Worm (Caenorhabditis elegans) whole organism, L3 larva: Measurements from ENCODE around the gene ncs-7.

Source experiments
- ZK546.5 ChIP-seq: sonication (generic microtip); optimal IDR thresholded peaks from 2 replicates; lab custom pipeline; 2017; ENCODE audit warnings: missing biosample characterization, missing genetic modification characterization
- egl-27 ChIP-seq: sonication (generic microtip); optimal IDR thresholded peaks from 4 replicates; lab custom pipeline; 2017; ENCODE audit warnings: missing biosample characterization, missing genetic modification reagents, missing genetic modification characterization
- elt-3 ChIP-seq, 3 experiments: fragments of 150-350 bp in 1 of 3; sonication (generic microtip) in 2 of 3; optimal IDR thresholded peaks; 2 replicates in 2 of 3; 4 replicates in 1 of 3; lab custom pipeline; 2014 to 2017; ENCODE audit warnings: missing biosample characterization in 3 of 3, missing genetic modification characterization in 3 of 3
- fkh-10 ChIP-seq: sonication (generic microtip); optimal IDR thresholded peaks from 2 replicates; lab custom pipeline; 2017; ENCODE audit warnings: missing biosample characterization, missing genetic modification reagents, missing genetic modification characterization
- nhr-12 ChIP-seq: fragments of 150-350 bp; optimal IDR thresholded peaks from 2 replicates; lab custom pipeline; 2014; ENCODE audit warnings: missing biosample characterization, missing genetic modification characterization
- nhr-237 ChIP-seq: fragments of 150-350 bp; optimal IDR thresholded peaks from 2 replicates; lab custom pipeline; 2014; ENCODE audit warnings: missing biosample characterization, missing genetic modification characterization
- sea-2 ChIP-seq: fragments of 150-350 bp; sonication (generic microtip); optimal IDR thresholded peaks from 4 replicates; lab custom pipeline; 2014; ENCODE audit warnings: missing biosample characterization, missing genetic modification reagents, missing genetic modification characterization
- snpc-4 ChIP-seq: fragments of 150-350 bp; optimal IDR thresholded peaks from 2 replicates; lab custom pipeline; 2014; ENCODE audit warnings: missing biosample characterization, missing genetic modification characterization
- ztf-4 ChIP-seq: fragments of 150-350 bp; optimal IDR thresholded peaks from 2 replicates; lab custom pipeline; 2014; ENCODE audit warnings: missing biosample characterization, missing genetic modification characterization

DNA sequence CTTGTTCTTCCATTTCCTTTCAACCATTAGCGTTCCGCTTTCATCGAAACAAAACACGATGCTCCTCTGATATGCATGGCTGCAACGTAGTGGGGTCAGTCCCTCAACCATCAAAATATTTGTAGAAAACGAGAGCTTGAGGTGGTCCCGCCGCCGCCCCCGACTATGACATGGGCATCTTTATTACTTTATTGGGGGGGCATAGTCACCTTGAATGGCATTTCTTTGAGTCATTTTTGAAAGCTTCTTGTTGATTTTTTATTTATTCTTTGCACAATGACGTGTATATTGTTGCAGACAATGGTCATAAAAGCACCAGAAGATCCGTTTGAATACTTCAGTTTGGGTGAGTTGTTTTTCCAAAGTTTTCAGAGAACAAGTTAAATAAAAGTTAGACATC, at the start of gene ncs-7:
- TF ChIP-seq nhr-237 (tag; lab: Kevin White, UChicago) (no peak), snpc-4 (tag; lab: Kevin White, UChicago) (no peak), sea-2 (GFP tag; lab: Kevin White, UChicago) (no peak), fkh-10 (GFP tag; lab: Kevin White, UChicago) (no peak), nhr-12 (tag; lab: Kevin White, UChicago) (no peak), elt-3 (tag; optimal IDR thresholded peaks at IDR 0.05; lab: Kevin White, UChicago) (no peak), ztf-4 (tag; lab: Kevin White, UChicago) (no peak), egl-27 (tag; lab: Kevin White, UChicago) (no peak), ZK546.5 (tag; lab: Kevin White, UChicago) (no peak)
